Fruit fly (Drosophila melanogaster) whole organism: ENCODE results near the gene Hsp60B.

ENCODE experiments used
- psq ChIP-seq: fragments of >200 bp; optimal IDR thresholded peaks from 2 replicates; lab custom pipeline; 2017
- usp ChIP-seq: fragments of >200 bp; optimal IDR thresholded peaks from 2 replicates; lab custom pipeline; 2017; ENCODE audit warnings: missing biosample characterization, missing genetic modification characterization, mixed read lengths

DNA sequence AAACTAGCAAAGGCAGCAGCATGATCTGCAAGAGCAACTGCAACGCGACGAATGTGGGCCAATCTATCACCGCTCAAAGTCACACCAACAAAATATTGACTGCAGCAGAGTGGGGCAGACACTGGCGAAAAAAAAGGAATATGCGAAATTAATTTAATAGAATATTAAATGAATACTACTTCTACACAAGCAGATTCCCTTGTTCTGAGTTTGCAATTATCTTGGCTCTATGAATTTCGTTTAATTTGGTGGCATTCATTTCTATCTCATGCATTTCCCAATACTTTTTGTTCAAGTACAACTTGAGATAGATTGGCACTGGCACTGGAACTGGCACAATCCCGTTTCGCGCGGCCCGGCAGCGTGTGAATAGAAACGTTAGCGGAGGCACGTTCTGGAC lies 6.0 kb downstream of the Hsp60B start:
- TF ChIP-seq usp (GFP tag; lab: Kevin White, UChicago): no peak
- TF ChIP-seq psq (lab: Kevin White, UChicago): no peak
